Worm (Caenorhabditis elegans): ENCODE measurements around the gene del-5.

The del-5 gene

DNA sequence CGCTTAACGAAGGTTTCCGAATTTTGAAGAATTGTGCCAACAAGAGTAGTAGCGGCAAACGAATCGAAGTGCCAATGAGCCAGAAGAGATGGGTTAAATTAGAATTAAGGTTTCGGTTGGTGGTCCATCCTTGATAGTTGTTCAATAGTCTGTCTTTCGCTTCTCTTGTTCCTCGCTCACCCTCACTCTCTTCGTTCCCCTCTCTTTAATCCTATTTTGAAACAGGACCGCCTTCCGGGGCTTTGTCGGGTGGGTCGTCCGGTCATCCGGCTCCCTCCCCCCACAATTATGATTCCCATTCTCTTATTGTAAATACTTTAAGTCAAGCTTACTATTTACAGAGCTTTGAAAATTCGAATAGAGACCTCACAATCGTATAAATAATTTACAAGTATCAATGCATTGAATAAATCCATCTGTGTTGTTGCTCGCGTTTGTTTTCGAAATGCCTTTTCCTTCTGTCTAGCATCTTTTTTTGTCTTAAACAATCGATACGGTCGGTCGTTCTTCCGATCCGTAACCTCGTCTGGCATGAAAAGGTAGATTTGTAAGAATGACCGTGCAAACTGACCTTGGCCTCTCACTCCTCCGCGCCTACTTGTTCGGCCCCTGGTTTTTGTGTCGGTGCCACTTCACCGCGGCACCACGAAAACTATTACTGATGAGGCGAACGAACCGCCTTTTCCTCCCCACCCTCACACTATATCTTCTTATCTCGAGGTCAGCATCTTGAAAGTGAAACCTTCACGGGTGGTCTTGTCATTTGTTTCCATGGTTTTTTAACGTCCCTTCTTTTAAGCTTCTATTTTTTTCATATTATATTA is 25.4 kb upstream of the del-5 start:
- TF ChIP-seq nhr-28 (tag; optimal IDR thresholded peaks at IDR 0.05), result no peak
- TF ChIP-seq Y75B8A.6 (GFP tag; IDR thresholded peaks at IDR 0.05), result no peak
- TF ChIP-seq lin-38 (GFP tag; IDR thresholded peaks at IDR 0.05), result no peak
- peak in 1 of 2 experiments; percentile 38 for TF ChIP-seq unc-62 (GFP tag; optimal IDR thresholded peaks at IDR 0.05 in 1 of 2)
- no peak for TF ChIP-seq unc-62 (tag; optimal IDR thresholded peaks at IDR 0.05)
- TF ChIP-seq aha-1 (tag), result peak; percentile 93
- no peak for TF ChIP-seq ZK337.2 (GFP tag; IDR thresholded peaks at IDR 0.05)

DNA sequence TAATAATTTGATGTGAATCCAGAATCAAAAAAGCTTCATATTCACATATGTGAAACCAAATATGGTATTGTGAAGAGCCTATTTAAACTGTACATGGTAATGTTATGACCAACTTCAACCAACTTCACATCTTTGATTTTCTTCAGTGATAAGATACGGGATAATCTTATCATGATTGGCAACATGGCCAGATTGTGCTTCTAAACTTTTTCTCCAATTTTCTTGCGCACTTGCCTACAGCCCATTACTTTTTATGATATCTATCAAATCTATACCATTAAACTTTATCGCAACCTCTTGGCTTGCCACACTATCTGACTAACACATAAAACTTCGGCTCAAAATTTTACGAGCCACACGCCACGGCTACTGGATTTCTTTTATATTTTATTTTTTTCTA is 24.4 kb upstream of the del-5 start:
- TF ChIP-seq zip-11 (GFP tag; IDR thresholded peaks at IDR 0.05) (no peak), dpl-1 (GFP tag; optimal IDR thresholded peaks at IDR 0.05) (no peak), hmg-1.1 (GFP tag; IDR thresholded peaks at IDR 0.05) (no peak), ZK546.5 (tag; optimal IDR thresholded peaks at IDR 0.05) (no peak), Y48G9A.11 (GFP tag; IDR thresholded peaks at IDR 0.05) (no peak), ZK337.2 (GFP tag; IDR thresholded peaks at IDR 0.05) (no peak), F49E8.2 (tag; optimal IDR thresholded peaks at IDR 0.05; ENCODE audit: borderline replicate concordance) (no peak), nhr-41 (GFP tag; IDR thresholded peaks at IDR 0.05) (no peak), zag-1 (tag; optimal IDR thresholded peaks at IDR 0.05) (no peak), ceh-62 (tag; optimal IDR thresholded peaks at IDR 0.05) (no peak), zip-2 (tag; optimal IDR thresholded peaks at IDR 0.05) (no peak), ceh-32 (tag; optimal IDR thresholded peaks at IDR 0.05; ENCODE audit: poor library complexity) (no peak), Y5F2A.4 (GFP tag; optimal IDR thresholded peaks at IDR 0.05) (no peak), daf-12 (tag; optimal IDR thresholded peaks at IDR 0.05) (no peak), dve-1 (tag; optimal IDR thresholded peaks at IDR 0.05; ENCODE audit: insufficient read depth) (no peak), ama-1 (optimal IDR thresholded peaks at IDR 0.05) (no peak), aly-2 (tag; optimal IDR thresholded peaks at IDR 0.05) (no peak), lir-3 (tag; optimal IDR thresholded peaks at IDR 0.05) (no peak)

DNA sequence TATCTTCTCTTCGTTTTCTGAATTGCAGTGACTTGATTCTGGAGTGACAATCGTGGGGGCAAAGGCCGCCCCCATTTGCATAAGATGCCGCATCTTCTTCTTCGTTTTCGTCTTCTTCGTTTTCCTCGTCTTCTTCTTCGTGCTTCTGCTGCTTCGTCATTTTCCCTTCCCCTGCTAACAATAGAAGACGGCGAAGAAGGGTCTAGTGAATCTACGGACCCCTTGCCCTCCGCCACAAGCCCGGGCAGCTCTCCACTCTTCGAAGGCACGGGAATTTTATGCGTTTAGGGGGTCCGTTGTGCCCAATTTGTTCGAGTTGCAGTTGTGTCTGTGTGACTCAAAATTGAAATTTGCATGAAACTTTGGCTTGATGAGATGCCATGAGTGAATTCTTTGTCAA is 23.9 kb upstream of the del-5 start:
- TF ChIP-seq nhr-102 (tag; optimal IDR thresholded peaks at IDR 0.05) (no peak), ctbp-1 (GFP tag; IDR thresholded peaks at IDR 0.05) (0 out of 2 replicates have a peak, but pooled peaks have one; percentile 42), unc-62 (GFP tag; optimal IDR thresholded peaks at IDR 0.05 in 1 of 2) (peak in 1 of 2 experiments; percentile 22), unc-62 (tag; optimal IDR thresholded peaks at IDR 0.05) (no peak), set-16 (GFP tag; IDR thresholded peaks at IDR 0.05) (peak; percentile 49), T26A8.4 (GFP tag; IDR thresholded peaks at IDR 0.05) (no peak)

DNA sequence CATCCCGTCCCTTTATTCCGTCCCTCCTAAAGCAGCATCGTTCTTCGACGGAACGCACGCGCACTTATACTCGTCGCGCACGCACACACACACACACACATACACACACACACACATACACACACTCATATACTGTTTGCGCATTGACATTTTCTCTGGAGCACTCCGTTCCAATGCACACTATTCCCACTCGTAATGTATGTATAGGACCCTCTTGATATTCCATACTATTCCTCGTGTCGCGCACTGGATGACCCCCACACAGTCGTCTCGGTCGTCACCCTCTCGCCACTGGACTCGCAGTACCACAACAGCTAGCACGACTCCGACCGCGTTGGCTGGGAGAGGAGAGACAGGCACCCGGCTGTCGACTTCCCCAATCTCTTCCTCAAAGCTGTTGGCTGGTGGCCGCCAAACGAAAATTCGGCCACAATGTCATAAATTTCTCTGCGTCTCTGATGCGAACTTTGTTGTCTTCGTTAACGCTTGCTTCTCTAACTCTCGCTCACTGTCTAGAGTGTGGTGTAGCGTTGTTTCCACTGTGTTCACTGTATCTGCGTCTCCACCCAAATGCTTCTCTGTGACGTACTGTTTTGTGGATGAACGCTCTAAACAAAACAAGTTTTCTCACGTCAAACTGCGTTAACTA is 23.2 kb upstream of the del-5 start:
- TF ChIP-seq Y75B8A.6 (GFP tag; IDR thresholded peaks at IDR 0.05), result no peak
- peak; percentile 96 for TF ChIP-seq ctbp-1 (GFP tag; IDR thresholded peaks at IDR 0.05)
- no peak for TF ChIP-seq unc-39 (tag; optimal IDR thresholded peaks at IDR 0.05)
- TF ChIP-seq lin-13 (GFP tag; optimal IDR thresholded peaks at IDR 0.05), result peak; percentile 70
- TF ChIP-seq daf-12 (tag; optimal IDR thresholded peaks at IDR 0.05), result no peak
- TF ChIP-seq ztf-11 (tag; optimal IDR thresholded peaks at IDR 0.05), result peak; percentile 36
- peak; percentile 76 for TF ChIP-seq spr-1 (tag; optimal IDR thresholded peaks at IDR 0.05)
- peak; percentile 28 for TF ChIP-seq ztf-7 (tag; optimal IDR thresholded peaks at IDR 0.05)
- TF ChIP-seq attf-4 (tag; optimal IDR thresholded peaks at IDR 0.05), result peak; percentile 15
- TF ChIP-seq nhr-76 (tag; optimal IDR thresholded peaks at IDR 0.05), result no peak
- TF ChIP-seq skn-1 (tag; optimal IDR thresholded peaks at IDR 0.05), result no peak
- TF ChIP-seq nhr-41 (GFP tag; IDR thresholded peaks at IDR 0.05), result no peak
- no peak for TF ChIP-seq aly-2 (tag; optimal IDR thresholded peaks at IDR 0.05)
- peak; percentile 97 for TF ChIP-seq rbr-2 (tag; optimal IDR thresholded peaks at IDR 0.05)
- 0 out of 2 replicates have a peak, but pooled peaks have one; percentile 55 for TF ChIP-seq saeg-2 (GFP tag; IDR thresholded peaks at IDR 0.05)
- peak; percentile 32 for TF ChIP-seq gei-8 (GFP tag; optimal IDR thresholded peaks at IDR 0.05)
- TF ChIP-seq lim-7 (GFP tag; IDR thresholded peaks at IDR 0.05), result no peak
- TF ChIP-seq lir-3 (tag; optimal IDR thresholded peaks at IDR 0.05), result peak; percentile 20
- TF ChIP-seq ceh-82 (tag; optimal IDR thresholded peaks at IDR 0.05), result no peak
- peak; percentile 71 for TF ChIP-seq T20F7.1 (GFP tag; optimal IDR thresholded peaks at IDR 0.05)
- peak; percentile 58; the same call in 1 of the 2 replicates for TF ChIP-seq php-3 (GFP tag; IDR thresholded peaks at IDR 0.05)
- no peak for TF ChIP-seq dmd-8 (GFP tag; IDR thresholded peaks at IDR 0.05)
- TF ChIP-seq snpc-1.2 (GFP tag; IDR thresholded peaks at IDR 0.05), result no peak
- TF ChIP-seq nhr-237 (tag; optimal IDR thresholded peaks at IDR 0.05), result peak; percentile 40

All from whole organism, L4 larva.